Fruit fly (Drosophila melanogaster): ENCODE measurements around the gene mRpL24.

mRpL24 gene

dm6 chr2L:4945300-4945699 lies at the start of gene mRpL24, which contains the start of gene betaggt-I:
Gene mRpL24, minus strand, starts transcription at chr2L:4945361.
Gene betaggt-I, plus strand, starts transcription at chr2L:4945579.
- TF ChIP-seq toe (GFP tag; optimal IDR thresholded peaks at IDR 0.05) (peak; percentile 95), ovo (GFP tag; optimal IDR thresholded peaks at IDR 0.05) (peak; percentile 91), CG1620 (GFP tag; optimal IDR thresholded peaks at IDR 0.05) (peak; percentile 96), CG11617 (GFP tag; optimal IDR thresholded peaks at IDR 0.05) (peak; percentile 97), CG7101 (tag; optimal IDR thresholded peaks at IDR 0.05) (peak; percentile 99), bab1 (GFP tag; optimal IDR thresholded peaks at IDR 0.05) (peak; percentile 99), CG14711 (tag; optimal IDR thresholded peaks at IDR 0.05) (peak; percentile 98), CG5204 (GFP tag; optimal IDR thresholded peaks at IDR 0.05) (peak; percentile 95), Clk (GFP tag; optimal IDR thresholded peaks at IDR 0.05) (peak; percentile 89), Mnt (GFP tag; optimal IDR thresholded peaks at IDR 0.05) (peak; percentile 88), pad (GFP tag; optimal IDR thresholded peaks at IDR 0.05) (peak; percentile 88), CG7045 (GFP tag; optimal IDR thresholded peaks at IDR 0.05) (peak; percentile 98), kay (GFP tag; ENCODE audit: borderline replicate concordance) (peak; percentile 97), cnc (optimal IDR thresholded peaks at IDR 0.05) (no peak), CG33017 (tag; optimal IDR thresholded peaks at IDR 0.05) (peak; percentile 99), cic (GFP tag; optimal IDR thresholded peaks at IDR 0.05) (peak; percentile 72), CG12768 (GFP tag; optimal IDR thresholded peaks at IDR 0.05) (peak; percentile 96), tj (GFP tag; optimal IDR thresholded peaks at IDR 0.05) (peak; percentile 85), Hr96 (GFP tag; optimal IDR thresholded peaks at IDR 0.05) (peak; percentile 85), Crg-1 (GFP tag; optimal IDR thresholded peaks at IDR 0.05) (peak; percentile 92)

DNA sequence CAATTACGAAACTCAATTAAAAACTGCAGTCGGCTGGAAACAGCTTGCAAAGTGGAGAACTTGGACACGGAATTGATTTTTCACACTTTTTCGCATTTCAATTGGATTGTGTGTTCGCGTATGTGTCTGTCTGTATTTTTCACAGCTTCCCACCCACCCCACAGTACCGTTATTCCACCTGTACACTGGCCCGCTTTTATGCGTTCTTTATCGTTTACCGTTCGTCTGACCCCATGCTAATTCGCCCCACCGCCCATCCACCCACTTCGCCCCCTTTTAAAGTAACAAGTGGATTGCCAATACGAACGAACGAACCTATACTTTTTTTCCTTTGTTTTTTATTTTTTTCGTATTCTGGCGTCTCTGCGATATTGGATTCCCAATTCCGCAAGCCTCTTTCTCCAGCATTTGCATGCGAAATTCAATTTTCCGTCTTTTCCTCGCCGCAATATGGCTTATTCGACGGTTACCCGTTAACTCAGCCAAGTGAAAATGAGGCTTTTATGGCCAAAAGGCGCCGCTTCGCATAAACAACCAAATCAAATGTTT lies 37.0 kb upstream of the mRpL24 start:
- TF ChIP-seq pad (GFP tag; optimal IDR thresholded peaks at IDR 0.05) (peak; percentile 9), Mnt (GFP tag; optimal IDR thresholded peaks at IDR 0.05) (no peak), cnc (optimal IDR thresholded peaks at IDR 0.05) (no peak), CG1620 (GFP tag; optimal IDR thresholded peaks at IDR 0.05) (no peak), Clk (GFP tag; optimal IDR thresholded peaks at IDR 0.05) (no peak), CG12768 (GFP tag; optimal IDR thresholded peaks at IDR 0.05) (no peak), tj (GFP tag; optimal IDR thresholded peaks at IDR 0.05) (peak; percentile 41), ovo (GFP tag; optimal IDR thresholded peaks at IDR 0.05) (peak; percentile 86)

DNA sequence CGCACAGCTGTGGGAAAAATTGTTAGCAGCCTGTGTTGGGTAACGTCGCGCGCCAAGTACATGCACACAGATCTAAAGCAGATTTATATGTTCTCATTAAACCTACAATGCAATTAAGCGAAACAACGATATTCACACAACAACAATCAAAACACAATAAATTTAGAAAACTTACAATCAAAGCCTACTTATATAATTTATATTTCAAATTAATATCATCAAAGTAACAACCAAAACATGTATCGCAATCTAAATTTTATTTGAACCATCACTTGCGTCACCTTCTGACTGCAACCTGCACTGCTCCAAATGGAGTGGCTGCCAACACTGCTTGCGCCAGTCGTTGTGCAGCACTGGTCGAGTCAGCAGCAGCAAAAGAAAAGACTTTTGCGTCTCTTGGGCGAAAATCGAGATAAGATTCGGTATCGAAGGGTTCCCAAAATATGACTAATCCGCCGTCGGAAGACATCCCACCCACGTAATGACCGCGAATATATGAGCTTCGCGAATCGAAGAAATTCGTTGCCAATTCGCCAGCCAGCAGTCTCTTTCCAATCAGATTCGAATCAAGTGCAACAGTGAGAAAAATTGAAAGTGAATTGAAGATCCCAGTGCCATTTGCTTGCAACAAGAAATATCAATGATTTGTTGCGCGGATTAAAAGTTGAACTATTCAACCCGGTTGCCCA lies 36.3 kb upstream of the mRpL24 start, which contains the start of the genes CG8892 and CG34126:
TSS of gene CG8892 (minus strand) at position 315 of the 689 bp plus-strand sequence.
TSS of gene CG34126 (plus strand) at position 337 of the 689 bp plus-strand sequence.
- peak; percentile 99 for TF ChIP-seq Crg-1 (GFP tag; optimal IDR thresholded peaks at IDR 0.05)
- TF ChIP-seq tj (GFP tag; optimal IDR thresholded peaks at IDR 0.05) = peak; percentile 90
- TF ChIP-seq toe (GFP tag; optimal IDR thresholded peaks at IDR 0.05) = peak; percentile 99
- TF ChIP-seq Clk (GFP tag; optimal IDR thresholded peaks at IDR 0.05) = peak; percentile 99
- TF ChIP-seq CG33017 (tag; optimal IDR thresholded peaks at IDR 0.05) = peak; percentile 96
- TF ChIP-seq CG7045 (GFP tag; optimal IDR thresholded peaks at IDR 0.05) = peak; percentile 97
- TF ChIP-seq CG14711 (tag; optimal IDR thresholded peaks at IDR 0.05) = peak; percentile 95
- TF ChIP-seq CG5204 (GFP tag; optimal IDR thresholded peaks at IDR 0.05) = peak; percentile 98
- peak; percentile 98 for TF ChIP-seq CG7101 (tag; optimal IDR thresholded peaks at IDR 0.05)
- no peak for TF ChIP-seq cnc (optimal IDR thresholded peaks at IDR 0.05)
- no peak for TF ChIP-seq kay (GFP tag; ENCODE audit: borderline replicate concordance)
- TF ChIP-seq pad (GFP tag; optimal IDR thresholded peaks at IDR 0.05) = peak; percentile 96
- peak; percentile 99 for TF ChIP-seq CG11617 (GFP tag; optimal IDR thresholded peaks at IDR 0.05)
- TF ChIP-seq bab1 (GFP tag; optimal IDR thresholded peaks at IDR 0.05) = peak; percentile 95
- peak; percentile 99 for TF ChIP-seq ovo (GFP tag; optimal IDR thresholded peaks at IDR 0.05)
- TF ChIP-seq Hr96 (GFP tag; optimal IDR thresholded peaks at IDR 0.05) = peak; percentile 96
- TF ChIP-seq Mnt (GFP tag; optimal IDR thresholded peaks at IDR 0.05) = peak; percentile 97
- TF ChIP-seq cic (GFP tag; optimal IDR thresholded peaks at IDR 0.05) = peak; percentile 89
- peak; percentile 99 for TF ChIP-seq CG12768 (GFP tag; optimal IDR thresholded peaks at IDR 0.05)
- peak; percentile 99 for TF ChIP-seq CG1620 (GFP tag; optimal IDR thresholded peaks at IDR 0.05)

- TF ChIP-seq CG12768 (GFP tag; optimal IDR thresholded peaks at IDR 0.05) (no peak), pad (GFP tag; optimal IDR thresholded peaks at IDR 0.05) (no peak), bab1 (GFP tag; optimal IDR thresholded peaks at IDR 0.05) (peak; percentile 14), CG7045 (GFP tag; optimal IDR thresholded peaks at IDR 0.05) (no peak), Mnt (GFP tag; optimal IDR thresholded peaks at IDR 0.05) (peak; percentile 51)
Observed at dm6 chr2L:4979138-4979537, 34.0 kb upstream of the mRpL24 start, which contains the start of gene CG8891. Gene CG8891, minus strand, starts transcription at chr2L:4979379.

dm6 chr2L:4976988-4977551 lies 31.9 kb upstream of the mRpL24 start, which contains the start of the genes Gmd and CG3792:
Gene Gmd, minus strand, starts transcription at chr2L:4977023.
Gene CG3792, plus strand, starts transcription at chr2L:4977312.
- no peak for TF ChIP-seq toe (GFP tag; optimal IDR thresholded peaks at IDR 0.05)
- TF ChIP-seq CG7101 (tag; optimal IDR thresholded peaks at IDR 0.05) = peak; percentile 93
- peak; percentile 86 for TF ChIP-seq Mnt (GFP tag; optimal IDR thresholded peaks at IDR 0.05)
- TF ChIP-seq CG7045 (GFP tag; optimal IDR thresholded peaks at IDR 0.05) = peak; percentile 94
- TF ChIP-seq tj (GFP tag; optimal IDR thresholded peaks at IDR 0.05) = peak; percentile 95
- TF ChIP-seq cnc (optimal IDR thresholded peaks at IDR 0.05) = no peak
- TF ChIP-seq CG11617 (GFP tag; optimal IDR thresholded peaks at IDR 0.05) = peak; percentile 95
- peak; percentile 95 for TF ChIP-seq bab1 (GFP tag; optimal IDR thresholded peaks at IDR 0.05)
- TF ChIP-seq CG14711 (tag; optimal IDR thresholded peaks at IDR 0.05) = peak; percentile 89
- peak; percentile 83 for TF ChIP-seq ovo (GFP tag; optimal IDR thresholded peaks at IDR 0.05)
- TF ChIP-seq kay (GFP tag; ENCODE audit: borderline replicate concordance) = no peak
- TF ChIP-seq CG1620 (GFP tag; optimal IDR thresholded peaks at IDR 0.05) = peak; percentile 95
- peak; percentile 89 for TF ChIP-seq CG33017 (tag; optimal IDR thresholded peaks at IDR 0.05)
- TF ChIP-seq CG5204 (GFP tag; optimal IDR thresholded peaks at IDR 0.05) = no peak
- TF ChIP-seq CG12768 (GFP tag; optimal IDR thresholded peaks at IDR 0.05) = peak; percentile 96
- peak; percentile 90 for TF ChIP-seq Clk (GFP tag; optimal IDR thresholded peaks at IDR 0.05)
- peak; percentile 92 for TF ChIP-seq Crg-1 (GFP tag; optimal IDR thresholded peaks at IDR 0.05)
- TF ChIP-seq pad (GFP tag; optimal IDR thresholded peaks at IDR 0.05) = peak; percentile 86
- peak; percentile 84 for TF ChIP-seq cic (GFP tag; optimal IDR thresholded peaks at IDR 0.05)
- TF ChIP-seq Hr96 (GFP tag; optimal IDR thresholded peaks at IDR 0.05) = no peak
